Fruit fly (Drosophila melanogaster) whole organism, adult: ENCODE measurements around the gene mbo.

Source experiments
- CG11617 ChIP-seq: fragments of 200-800 bp; sonication (Bioruptor generic); optimal IDR thresholded peaks from 2 replicates; lab custom pipeline; 2017; ENCODE audit warnings: mild to moderate bottlenecking, missing biosample characterization, missing genetic modification reagents, missing genetic modification characterization
- CG14711 ChIP-seq: fragments of 200-800 bp; sonication (Bioruptor generic); optimal IDR thresholded peaks from 2 replicates; lab custom pipeline; 2018; ENCODE audit warnings: missing biosample characterization, mild to moderate bottlenecking, missing genetic modification characterization, moderate library complexity
- CG1620 ChIP-seq: fragments of 200-800 bp; sonication (Bioruptor generic); optimal IDR thresholded peaks from 2 replicates; lab custom pipeline; 2016; ENCODE audit warnings: missing biosample characterization, missing genetic modification characterization
- CG33017 ChIP-seq: fragments of 200-800 bp; sonication (Bioruptor generic); optimal IDR thresholded peaks from 2 replicates; lab custom pipeline; 2018; ENCODE audit warnings: missing biosample characterization, mild to moderate bottlenecking, missing genetic modification characterization, moderate library complexity
- Clk ChIP-seq: fragments of 200-800 bp; sonication (Bioruptor generic); optimal IDR thresholded peaks from 2 replicates; lab custom pipeline; 2017; ENCODE audit warnings: missing biosample characterization, missing genetic modification characterization
- kay ChIP-seq: fragments of 200-800 bp; sonication (Bioruptor generic); peaks from one replicate; lab custom pipeline; 2016; ENCODE audit warnings: missing biosample characterization, missing genetic modification characterization, borderline replicate concordance
- tj ChIP-seq: fragments of 200-800 bp; sonication (Bioruptor generic); optimal IDR thresholded peaks from 3 replicates; lab custom pipeline; 2017; ENCODE audit warnings: missing biosample characterization, mild to moderate bottlenecking, missing genetic modification characterization, moderate library complexity

dm6 chr3R:12652736-12653135 is 26.1 kb downstream of the mbo start:
- TF ChIP-seq CG14711 (tag; lab: Kevin White, UChicago), result no peak
- TF ChIP-seq CG1620 (GFP tag; lab: Kevin White, UChicago), result no peak
- no peak for TF ChIP-seq Clk (GFP tag; lab: Kevin White, UChicago)
- no peak for TF ChIP-seq CG11617 (GFP tag; lab: Kevin White, UChicago)
- TF ChIP-seq kay (GFP tag; lab: Kevin White, UChicago), result no peak
- TF ChIP-seq tj, result no peak
- TF ChIP-seq CG33017, result no peak
